Worm (Caenorhabditis elegans): Measurements from ENCODE around the gene T15B7.15.

DNA sequence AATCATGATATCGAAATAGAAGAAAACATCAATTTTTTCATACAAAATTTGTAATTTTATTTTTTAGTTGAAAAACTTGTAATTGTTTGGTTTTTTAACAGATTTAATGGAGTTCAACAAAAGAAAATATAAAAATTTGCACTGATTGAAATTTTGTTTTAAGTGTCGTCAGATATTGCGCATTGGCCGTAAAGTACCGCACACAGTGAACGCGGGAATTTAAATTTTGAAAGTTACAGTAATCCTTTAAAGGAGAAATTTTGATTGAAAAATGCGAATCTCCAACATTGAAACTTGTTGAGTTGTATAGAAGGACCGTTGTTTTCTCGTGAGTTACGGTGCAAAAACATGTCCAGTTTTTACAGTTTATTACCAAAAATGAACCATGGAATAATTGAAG, 45.5 kb downstream of the T15B7.15 start:
- TF ChIP-seq nhr-12 (tag; optimal IDR thresholded peaks at IDR 0.05) (no peak), nhr-25 (tag; optimal IDR thresholded peaks at IDR 0.05) (no peak), sma-3 (GFP tag; optimal IDR thresholded peaks at IDR 0.05) (no peak), fos-1 (tag; optimal IDR thresholded peaks at IDR 0.05) (no peak)

All from whole organism, L2 larva.